Worm (Caenorhabditis elegans) whole organism, early embryonic: ENCODE data around the gene T03F6.3.
A peak's percentile ranks its signal among the peaks of the same experiment; 100 is the strongest.

Source experiments
- B0310.2 ChIP-seq: sonication (generic microtip); optimal IDR thresholded peaks from 2 replicates; lab custom pipeline; 2016; ENCODE audit warnings: mild to moderate bottlenecking, missing genetic modification characterization, missing compliant biosample characterization
- F13C5.2 ChIP-seq: sonication (generic microtip); optimal IDR thresholded peaks from 2 replicates; lab custom pipeline; 2017; ENCODE audit warnings: mild to moderate bottlenecking, missing genetic modification characterization, inconsistent platforms, missing compliant biosample characterization
- aly-1 ChIP-seq: sonication (generic microtip); optimal IDR thresholded peaks from 2 replicates; lab custom pipeline; 2016; ENCODE audit warnings: missing genetic modification characterization, missing compliant biosample characterization
- ama-1 ChIP-seq: fragments of 150-350 bp; optimal IDR thresholded peaks from 2 replicates; lab custom pipeline; 2014
- ceh-13 ChIP-seq: fragments of 200-800 bp; sonication (Bioruptor generic); optimal IDR thresholded peaks from 2 replicates; lab custom pipeline; 2018; ENCODE audit warnings: mild to moderate bottlenecking, missing genetic modification characterization, missing compliant biosample characterization
- ceh-36 ChIP-seq: sonication (generic microtip); optimal IDR thresholded peaks from 2 replicates; lab custom pipeline; 2016; ENCODE audit warnings: missing genetic modification characterization, inconsistent platforms, missing compliant biosample characterization
- ets-7 ChIP-seq: sonication (generic microtip); optimal IDR thresholded peaks from 2 replicates; lab custom pipeline; 2016; ENCODE audit warnings: missing genotype, missing genetic modification characterization, missing compliant biosample characterization
- flt-1 ChIP-seq: fragments of 200-800 bp; sonication (Bioruptor generic); IDR thresholded peaks from 2 replicates; pipeline ENCODE4 v1.3.6; 2022; ENCODE audit warnings: missing genetic modification characterization, missing compliant biosample characterization
- hmbx-1 ChIP-seq: sonication (generic microtip); optimal IDR thresholded peaks from 2 replicates; lab custom pipeline; 2016; ENCODE audit warnings: mild to moderate bottlenecking, missing genetic modification characterization, missing compliant biosample characterization
- hmg-4 ChIP-seq: fragments of 200-800 bp; sonication (Bioruptor generic); optimal IDR thresholded peaks from 2 replicates; lab custom pipeline; 2018; ENCODE audit warnings: mild to moderate bottlenecking, missing genetic modification characterization, missing compliant biosample characterization
- hnd-1 ChIP-seq: sonication (generic microtip); optimal IDR thresholded peaks from 2 replicates; lab custom pipeline; 2016; ENCODE audit warnings: missing genetic modification characterization, missing compliant biosample characterization
- pes-1 ChIP-seq: fragments of 200-800 bp; sonication (Bioruptor generic); IDR thresholded peaks from 2 replicates; pipeline ENCODE4 v1.3.6; 2022; ENCODE audit warnings: missing genetic modification reagents, missing genetic modification characterization, missing compliant biosample characterization
- scrt-1 ChIP-seq: fragments of 200-800 bp; sonication (Bioruptor generic); IDR thresholded peaks from 2 replicates; pipeline ENCODE4 v1.3.6; 2022; ENCODE audit warnings: missing genetic modification characterization, missing compliant biosample characterization
- sea-1 ChIP-seq: fragments of 200-800 bp; sonication (Bioruptor generic); conservative IDR thresholded peaks from 2 replicates; pipeline ENCODE4 v1.3.6; 2022; ENCODE audit warnings: missing genetic modification characterization, missing compliant biosample characterization
- tbx-11 ChIP-seq: fragments of 200-800 bp; sonication (Bioruptor generic); IDR thresholded peaks from 2 replicates; pipeline ENCODE4 v1.3.6; 2022; ENCODE audit warnings: missing genetic modification characterization, missing compliant biosample characterization
- tbx-37 ChIP-seq: fragments of 200-800 bp; sonication (Bioruptor generic); conservative IDR thresholded peaks from 2 replicates; pipeline ENCODE4 v1.3.6; 2022; ENCODE audit warnings: missing genetic modification reagents, missing genetic modification characterization, missing compliant biosample characterization
- tra-4 ChIP-seq: sonication (generic microtip); optimal IDR thresholded peaks from 2 replicates; lab custom pipeline; 2017; ENCODE audit warnings: missing genetic modification characterization, missing compliant biosample characterization

The T03F6.3 gene

ce11 chrIII:13359847-13360246 is 29.3 kb upstream of the T03F6.3 start:
- TF ChIP-seq aly-1 (tag; lab: Kevin White, UChicago) = no peak
- TF ChIP-seq ama-1 (lab: Kevin White, UChicago) = no peak
- peak; percentile 50 for TF ChIP-seq hmg-4
- peak; percentile 25 for TF ChIP-seq F13C5.2 (tag; lab: Kevin White, UChicago)
- no peak for TF ChIP-seq pes-1 (GFP tag; lab: Robert Waterston, UW)
- no peak for TF ChIP-seq hmbx-1 (tag; lab: Kevin White, UChicago)
- TF ChIP-seq tra-4 (tag; lab: Kevin White, UChicago) = no peak
- TF ChIP-seq tbx-37 = peak; percentile 19; the same call in 1 of the 2 replicates
- TF ChIP-seq hnd-1 (tag; lab: Kevin White, UChicago) = no peak
- no peak for TF ChIP-seq tbx-11 (GFP tag; lab: Robert Waterston, UW)

- TF ChIP-seq ets-7 (tag; lab: Kevin White, UChicago) (no peak), tra-4 (tag; lab: Kevin White, UChicago) (no peak), flt-1 (GFP tag; lab: Robert Waterston, UW) (no peak), tbx-11 (GFP tag; lab: Robert Waterston, UW) (no peak), hnd-1 (tag; lab: Kevin White, UChicago) (no peak), scrt-1 (GFP tag; lab: Robert Waterston, UW) (no peak), F13C5.2 (tag; lab: Kevin White, UChicago) (no peak), hmbx-1 (tag; lab: Kevin White, UChicago) (no peak), sea-1 (no peak), ceh-13 (GFP tag; lab: Kevin White, UChicago) (no peak)
Measured at ce11 chrIII:13370980-13371379, 18.2 kb upstream of the T03F6.3 start, which contains the start of gene T03F6.9. TSS of gene T03F6.9 (minus strand) at chrIII:13371080.

ce11 chrIII:13376304-13376760 is 12.9 kb upstream of the T03F6.3 start, which contains the start of gene lis-1:
TSS of gene lis-1 (minus strand) at chrIII:13376710.
- TF ChIP-seq hmbx-1 (tag; lab: Kevin White, UChicago) (no peak), tbx-37 (no peak), tbx-11 (GFP tag; lab: Robert Waterston, UW) (no peak), ama-1 (lab: Kevin White, UChicago) (no peak), B0310.2 (no peak), ceh-13 (GFP tag; lab: Kevin White, UChicago) (no peak), scrt-1 (GFP tag; lab: Robert Waterston, UW) (no peak), tra-4 (tag; lab: Kevin White, UChicago) (no peak), F13C5.2 (tag; lab: Kevin White, UChicago) (no peak), hmg-4 (no peak), pes-1 (GFP tag; lab: Robert Waterston, UW) (no peak), hnd-1 (tag; lab: Kevin White, UChicago) (no peak), flt-1 (GFP tag; lab: Robert Waterston, UW) (no peak), aly-1 (tag; lab: Kevin White, UChicago) (no peak), ceh-36 (tag; lab: Kevin White, UChicago) (no peak), ets-7 (tag; lab: Kevin White, UChicago) (no peak), sea-1 (no peak)

ce11 chrIII:13377249-13377648 is 11.9 kb upstream of the T03F6.3 start:
- TF ChIP-seq F13C5.2 (tag; lab: Kevin White, UChicago) = peak; percentile 1
- no peak for TF ChIP-seq ama-1 (lab: Kevin White, UChicago)

ce11 chrIII:13378242-13378641 is 11.0 kb upstream of the T03F6.3 start, which contains the start of gene T03F6.10:
TSS of gene T03F6.10 (minus strand) at chrIII:13378342.
- TF ChIP-seq hmbx-1 (tag; lab: Kevin White, UChicago) (no peak), hnd-1 (tag; lab: Kevin White, UChicago) (no peak), ama-1 (lab: Kevin White, UChicago) (no peak), ceh-13 (GFP tag; lab: Kevin White, UChicago) (no peak), sea-1 (no peak), tbx-37 (no peak), tra-4 (tag; lab: Kevin White, UChicago) (no peak), ets-7 (tag; lab: Kevin White, UChicago) (no peak), ceh-36 (tag; lab: Kevin White, UChicago) (no peak), tbx-11 (GFP tag; lab: Robert Waterston, UW) (no peak), aly-1 (tag; lab: Kevin White, UChicago) (no peak), hmg-4 (no peak), F13C5.2 (tag; lab: Kevin White, UChicago) (no peak), pes-1 (GFP tag; lab: Robert Waterston, UW) (no peak), flt-1 (GFP tag; lab: Robert Waterston, UW) (no peak), scrt-1 (GFP tag; lab: Robert Waterston, UW) (no peak), B0310.2 (no peak)

- TF ChIP-seq tra-4 (tag; lab: Kevin White, UChicago) = no peak
- no peak for TF ChIP-seq tbx-11 (GFP tag; lab: Robert Waterston, UW)
- no peak for TF ChIP-seq hnd-1 (tag; lab: Kevin White, UChicago)
- no peak for TF ChIP-seq ama-1 (lab: Kevin White, UChicago)
- no peak for TF ChIP-seq scrt-1 (GFP tag; lab: Robert Waterston, UW)
- no peak for TF ChIP-seq sea-1
- no peak for TF ChIP-seq ets-7 (tag; lab: Kevin White, UChicago)
- TF ChIP-seq tbx-37 = no peak
- TF ChIP-seq B0310.2 = no peak
- TF ChIP-seq hmg-4 = no peak
- no peak for TF ChIP-seq F13C5.2 (tag; lab: Kevin White, UChicago)
- no peak for TF ChIP-seq pes-1 (GFP tag; lab: Robert Waterston, UW)
- TF ChIP-seq flt-1 (GFP tag; lab: Robert Waterston, UW) = no peak
- TF ChIP-seq aly-1 (tag; lab: Kevin White, UChicago) = no peak
- no peak for TF ChIP-seq hmbx-1 (tag; lab: Kevin White, UChicago)
- no peak for TF ChIP-seq ceh-36 (tag; lab: Kevin White, UChicago)
- no peak for TF ChIP-seq ceh-13 (GFP tag; lab: Kevin White, UChicago)
Measured at ce11 chrIII:13380196-13380595, 9.0 kb upstream of the T03F6.3 start, which contains the start of gene T03F6.6. TSS of gene T03F6.6 (minus strand) at chrIII:13380296.

- TF ChIP-seq ama-1 (lab: Kevin White, UChicago) (no peak), tbx-37 (no peak), pes-1 (GFP tag; lab: Robert Waterston, UW) (no peak), hmg-4 (no peak), tra-4 (tag; lab: Kevin White, UChicago) (no peak), B0310.2 (no peak), hmbx-1 (tag; lab: Kevin White, UChicago) (no peak), ets-7 (tag; lab: Kevin White, UChicago) (no peak), ceh-36 (tag; lab: Kevin White, UChicago) (no peak), aly-1 (tag; lab: Kevin White, UChicago) (no peak), ceh-13 (GFP tag; lab: Kevin White, UChicago) (no peak), tbx-11 (GFP tag; lab: Robert Waterston, UW) (no peak), scrt-1 (GFP tag; lab: Robert Waterston, UW) (no peak), flt-1 (GFP tag; lab: Robert Waterston, UW) (no peak)
Measured at ce11 chrIII:13380881-13381280, 8.3 kb upstream of the T03F6.3 start.
